Worm (Caenorhabditis elegans) whole organism, L3 larva: ENCODE results near the gene eri-1.
A peak's percentile ranks its signal among the peaks of the same experiment; 100 is the strongest.

ENCODE experiments used
- R02D3.7 ChIP-seq: fragments of 150-350 bp; optimal IDR thresholded peaks from 2 replicates; lab custom pipeline; 2014; ENCODE audit warnings: missing biosample characterization, missing genetic modification characterization
- ceh-28 ChIP-seq: fragments of 150-350 bp; optimal IDR thresholded peaks from 2 replicates; lab custom pipeline; 2014; ENCODE audit warnings: missing biosample characterization, missing genetic modification reagents, missing genetic modification characterization
- ceh-82 ChIP-seq: fragments of 150-350 bp; optimal IDR thresholded peaks from 2 replicates; lab custom pipeline; 2014; ENCODE audit warnings: missing biosample characterization, missing genetic modification characterization
- ceh-9 ChIP-seq: sonication (generic microtip); optimal IDR thresholded peaks from 2 replicates; lab custom pipeline; 2018; ENCODE audit warnings: missing biosample characterization, missing genetic modification characterization
- egl-5 ChIP-seq: fragments of 150-350 bp; optimal IDR thresholded peaks from 2 replicates; lab custom pipeline; 2017; ENCODE audit warnings: missing biosample characterization, missing genetic modification reagents, missing genetic modification characterization, inconsistent platforms
- elt-2 ChIP-seq: sonication (generic microtip); optimal IDR thresholded peaks from 2 replicates; lab custom pipeline; 2016; ENCODE audit warnings: missing genetic modification reagents, mild to moderate bottlenecking, missing genetic modification characterization, missing compliant biosample characterization
- elt-3 ChIP-seq, 3 experiments: fragments of 150-350 bp in 1 of 3; sonication (generic microtip) in 2 of 3; optimal IDR thresholded peaks; 2 replicates in 2 of 3; 4 replicates in 1 of 3; lab custom pipeline; 2014 to 2017; ENCODE audit warnings: missing biosample characterization in 3 of 3, missing genetic modification characterization in 3 of 3
- eor-1 ChIP-seq, 2 experiments: fragments of 150-350 bp; optimal IDR thresholded peaks; 2 replicates each; lab custom pipeline; 2014 to 2018; ENCODE audit warnings: missing biosample characterization in 2 of 2, missing genetic modification characterization in 2 of 2
- fkh-10 ChIP-seq: sonication (generic microtip); optimal IDR thresholded peaks from 2 replicates; lab custom pipeline; 2017; ENCODE audit warnings: missing biosample characterization, missing genetic modification reagents, missing genetic modification characterization
- hmg-11 ChIP-seq: sonication (generic microtip); optimal IDR thresholded peaks from 2 replicates; lab custom pipeline; 2016; ENCODE audit warnings: missing genetic modification characterization, missing compliant biosample characterization
- lin-15B ChIP-seq: fragments of 150-350 bp; optimal IDR thresholded peaks from 2 replicates; lab custom pipeline; 2014; ENCODE audit warnings: missing biosample characterization, missing genetic modification characterization
- lin-39 ChIP-seq: fragments of 150-350 bp; optimal IDR thresholded peaks from 2 replicates; lab custom pipeline; 2018; ENCODE audit warnings: missing biosample characterization, missing genetic modification reagents, missing genetic modification characterization
- lsy-12 ChIP-seq: sonication (generic microtip); optimal IDR thresholded peaks from 2 replicates; lab custom pipeline; 2016; ENCODE audit warnings: mild to moderate bottlenecking, missing genetic modification characterization, missing compliant biosample characterization
- mdl-1 ChIP-seq: fragments of 150-350 bp; optimal IDR thresholded peaks from 2 replicates; lab custom pipeline; 2014; ENCODE audit warnings: missing biosample characterization, missing genetic modification characterization
- mml-1 ChIP-seq: fragments of 150-350 bp; sonication (generic microtip); optimal IDR thresholded peaks from 3 replicates; lab custom pipeline; 2014; ENCODE audit warnings: missing biosample characterization, missing genetic modification characterization
- nfya-1 ChIP-seq: sonication (generic microtip); optimal IDR thresholded peaks from 2 replicates; lab custom pipeline; 2017; ENCODE audit warnings: missing genetic modification characterization, mild to moderate bottlenecking, missing compliant biosample characterization, antibody characterized with exemption, moderate library complexity; ENCODE audit not compliant: insufficient read depth
- nhr-23 ChIP-seq: fragments of 150-350 bp; optimal IDR thresholded peaks from 2 replicates; lab custom pipeline; 2014; ENCODE audit warnings: missing biosample characterization, missing genetic modification reagents, missing genetic modification characterization
- nhr-25 ChIP-seq: sonication (generic microtip); optimal IDR thresholded peaks from 2 replicates; lab custom pipeline; 2017; ENCODE audit warnings: missing biosample characterization, missing genetic modification characterization
- nhr-28 ChIP-seq: fragments of 150-350 bp; optimal IDR thresholded peaks from 2 replicates; lab custom pipeline; 2014; ENCODE audit warnings: missing biosample characterization, missing genetic modification characterization
- pha-4 ChIP-seq: fragments of 150-350 bp; optimal IDR thresholded peaks from 2 replicates; lab custom pipeline; 2014; ENCODE audit warnings: missing biosample characterization, missing genetic modification reagents, missing genetic modification characterization
- pqm-1 ChIP-seq: fragments of 150-350 bp; optimal IDR thresholded peaks from 2 replicates; lab custom pipeline; 2017; ENCODE audit warnings: missing biosample characterization, missing genetic modification characterization, inconsistent platforms
- skn-1 ChIP-seq: fragments of 150-350 bp; optimal IDR thresholded peaks from 2 replicates; lab custom pipeline; 2014; ENCODE audit warnings: missing biosample characterization, missing genetic modification characterization
- zag-1 ChIP-seq: fragments of 150-350 bp; optimal IDR thresholded peaks from 2 replicates; lab custom pipeline; 2014; ENCODE audit warnings: missing biosample characterization, missing genetic modification characterization

The eri-1 gene

DNA sequence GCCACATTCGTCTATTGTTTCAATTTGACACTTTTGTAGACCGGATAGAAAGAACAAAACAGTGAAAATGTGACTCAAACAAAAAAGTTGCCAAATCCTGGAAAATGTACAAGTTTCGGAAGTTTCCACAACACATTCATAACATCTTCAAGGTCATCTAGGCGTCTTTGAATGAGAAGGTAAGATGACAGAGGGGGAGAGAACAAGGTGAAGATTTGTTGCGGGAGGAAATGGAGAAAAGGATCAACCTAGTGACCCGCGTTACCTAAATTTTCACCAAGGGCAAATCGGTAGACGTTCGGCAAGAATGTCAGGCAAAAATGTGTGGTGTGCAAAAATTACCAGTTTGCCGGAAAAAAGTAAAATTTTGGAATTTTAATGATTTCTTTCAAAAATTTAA is 42.0 kb downstream of the eri-1 start:
- TF ChIP-seq nhr-25 (peak; percentile 51), nhr-28 (tag; lab: Kevin White, UChicago) (no peak)

DNA sequence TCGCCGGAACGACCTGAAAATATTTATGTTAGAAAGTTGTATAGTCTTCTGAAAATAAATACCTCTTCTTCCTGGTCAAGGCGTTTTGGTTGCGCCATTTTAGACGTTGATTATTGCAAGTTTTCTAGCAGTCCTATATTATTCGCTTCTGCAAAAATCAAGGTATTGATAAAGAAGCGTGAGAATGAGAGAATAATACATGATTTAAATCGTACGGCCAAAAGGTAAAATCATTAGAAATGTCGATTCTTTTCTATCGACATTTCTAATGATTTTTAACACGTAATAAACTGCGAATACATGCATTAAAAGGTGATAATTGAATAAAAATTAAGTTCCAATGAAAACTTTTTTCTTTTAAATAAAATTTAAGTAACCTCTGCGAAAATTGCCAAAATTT is 43.8 kb downstream of the eri-1 start, which contains the start of gene fln-1:
Gene fln-1, minus strand, starts transcription at position 101 of the 400 bp plus-strand sequence.
- no peak for TF ChIP-seq ceh-82 (tag; lab: Kevin White, UChicago)
- TF ChIP-seq eor-1 (tag; optimal IDR thresholded peaks at IDR 0.05; lab: Kevin White, UChicago), result no peak
- no peak for TF ChIP-seq ceh-9 (tag; lab: Kevin White, UChicago)
- no peak for TF ChIP-seq lsy-12
- no peak for TF ChIP-seq mdl-1
- TF ChIP-seq zag-1, result no peak
- TF ChIP-seq R02D3.7 (tag; lab: Kevin White, UChicago), result no peak
- TF ChIP-seq, all 47 proteins: peak for 0

DNA sequence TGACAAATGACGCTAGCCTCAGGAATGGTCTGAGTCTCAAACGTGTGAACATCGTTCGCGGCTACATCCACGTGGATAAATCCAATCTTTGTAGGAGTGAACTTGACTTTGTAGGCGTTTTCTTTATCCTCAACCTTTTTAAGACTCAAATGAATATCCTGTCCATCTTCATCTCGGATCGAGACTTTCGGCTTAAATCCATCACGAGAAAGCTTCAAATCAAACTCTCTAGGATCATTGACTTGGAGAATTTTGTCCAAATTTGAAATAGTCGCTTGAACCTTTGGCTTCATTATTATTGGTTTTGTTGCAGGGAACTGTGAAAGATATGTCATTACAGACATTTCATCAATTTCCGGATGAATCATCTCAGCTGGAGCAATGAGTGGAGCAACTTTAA is 45.8 kb downstream of the eri-1 start:
- no peak for TF ChIP-seq pha-4
- no peak for TF ChIP-seq ceh-28
- TF ChIP-seq pqm-1, result no peak
- TF ChIP-seq elt-3 (tag; optimal IDR thresholded peaks at IDR 0.05; lab: Kevin White, UChicago), result no peak
- TF ChIP-seq, all 47 proteins: peak for 0

DNA sequence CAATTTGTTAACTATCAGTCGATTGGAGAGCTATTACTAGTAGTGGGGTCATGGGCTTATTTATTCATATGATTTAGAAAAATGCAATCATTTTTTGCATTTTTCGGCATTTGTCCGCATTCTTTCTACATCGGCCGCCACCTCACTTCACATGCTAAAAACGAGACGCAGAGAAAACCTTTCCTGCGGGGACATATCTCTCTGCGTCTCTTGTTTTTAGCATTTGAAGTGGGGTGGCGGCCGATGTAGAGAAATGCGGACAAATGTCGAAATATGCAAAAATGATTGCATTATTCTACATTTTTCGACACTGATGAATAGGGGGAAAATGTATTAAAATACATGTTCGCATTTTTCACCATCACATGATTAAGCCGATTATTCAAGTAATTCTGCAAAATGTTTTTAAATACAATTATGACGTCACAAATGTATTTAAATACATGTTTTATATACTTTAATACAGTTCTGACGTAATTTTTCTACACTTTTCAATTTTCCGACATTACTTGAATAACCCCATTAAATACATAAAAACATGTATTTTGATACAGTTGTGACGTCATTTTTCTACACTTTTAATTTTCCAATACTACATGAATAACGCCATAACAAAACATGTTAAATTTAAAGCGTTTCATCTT is 47.5 kb downstream of the eri-1 start:
- TF ChIP-seq egl-5 (tag; lab: Kevin White, UChicago) (peak; percentile 39), lin-15B (tag; lab: Kevin White, UChicago) (peak; percentile 34), mml-1 (no peak)

DNA sequence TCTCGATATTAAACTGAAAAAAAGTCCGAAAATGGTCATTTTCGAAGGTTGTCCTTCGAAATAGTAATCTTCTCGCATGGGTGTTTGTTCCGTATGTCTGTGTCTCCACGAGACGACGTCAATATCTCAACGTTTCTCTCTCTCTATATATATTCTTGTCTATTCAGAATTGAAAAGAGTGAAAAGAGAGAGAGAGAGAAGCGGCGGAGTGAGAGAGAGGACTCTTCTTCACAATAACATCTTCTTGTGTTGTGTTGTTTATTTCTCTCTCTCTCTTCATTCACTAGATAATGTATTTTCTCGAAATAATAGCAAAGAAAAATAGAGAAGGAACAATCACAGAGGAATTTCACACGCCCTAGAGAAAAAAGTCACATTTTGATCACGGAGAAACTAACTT is 53.4 kb downstream of the eri-1 start:
- TF ChIP-seq egl-5 (tag; lab: Kevin White, UChicago) (peak; percentile 39), elt-2 (tag; lab: Kevin White, UChicago) (no peak), hmg-11 (peak; percentile 45), lin-39 (tag; lab: Kevin White, UChicago) (peak; percentile 8), nhr-28 (tag; lab: Kevin White, UChicago) (no peak), nhr-25 (peak; percentile 48), nhr-23 (tag; lab: Kevin White, UChicago) (peak; percentile 42), nfya-1 (peak; percentile 37), lin-15B (tag; lab: Kevin White, UChicago) (peak; percentile 6), fkh-10 (GFP tag; lab: Kevin White, UChicago) (peak; percentile 17), skn-1 (tag; lab: Kevin White, UChicago) (no peak)
